Worm (Caenorhabditis elegans): Measurements from ENCODE around the gene F13E9.11.

Gene F13E9.11

DNA sequence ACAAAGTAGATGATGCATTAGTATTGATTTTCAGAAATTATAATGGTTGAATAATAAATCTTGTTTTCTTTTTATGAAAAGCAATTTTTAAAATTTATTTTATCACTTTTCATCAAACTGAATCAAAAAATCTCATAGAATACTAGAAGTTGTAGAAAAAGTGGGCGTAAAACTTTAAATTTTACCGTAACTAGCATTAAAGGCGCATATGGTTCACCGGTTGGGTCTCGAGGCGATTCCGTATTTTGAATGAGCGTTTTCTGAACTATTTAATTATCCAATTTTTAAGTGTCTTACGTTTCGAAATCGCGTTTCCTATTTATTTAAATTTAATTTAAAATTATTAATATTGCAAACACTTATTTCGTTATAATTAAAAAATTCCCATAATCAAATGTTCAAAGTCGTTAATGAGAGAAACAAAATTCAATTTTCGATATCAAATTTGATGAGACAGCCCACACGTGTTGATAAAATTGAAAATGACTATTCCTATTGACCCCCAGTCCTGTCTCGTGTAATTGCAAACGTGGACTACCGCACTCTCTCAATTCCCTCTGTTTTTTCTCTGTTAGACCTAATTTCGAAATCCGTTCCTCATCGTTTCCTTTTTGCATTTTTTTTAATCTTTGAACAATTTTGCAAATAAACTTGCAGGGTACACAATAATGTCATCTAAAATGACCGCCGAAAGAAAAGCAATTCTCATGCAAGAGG, 10.5 kb downstream of the F13E9.11 start, which contains the start of the genes T11G6.2 and hars-1:
T11G6.2 (minus strand) TSS at position 197 of the 717 bp plus-strand sequence.
hars-1 (plus strand) TSS at position 658 of the 717 bp plus-strand sequence.
- no peak for TF ChIP-seq ref-2 (tag; optimal IDR thresholded peaks at IDR 0.05)
- TF ChIP-seq F13H6.1 (tag; optimal IDR thresholded peaks at IDR 0.05), result no peak
- TF ChIP-seq fkh-10 (GFP tag; optimal IDR thresholded peaks at IDR 0.05), result no peak
- TF ChIP-seq unc-42 (tag; optimal IDR thresholded peaks at IDR 0.05), result peak; percentile 6
- TF ChIP-seq elt-4 (tag; optimal IDR thresholded peaks at IDR 0.05), result no peak
- TF ChIP-seq ceh-6 (GFP tag; optimal IDR thresholded peaks at IDR 0.05), result no peak

DNA sequence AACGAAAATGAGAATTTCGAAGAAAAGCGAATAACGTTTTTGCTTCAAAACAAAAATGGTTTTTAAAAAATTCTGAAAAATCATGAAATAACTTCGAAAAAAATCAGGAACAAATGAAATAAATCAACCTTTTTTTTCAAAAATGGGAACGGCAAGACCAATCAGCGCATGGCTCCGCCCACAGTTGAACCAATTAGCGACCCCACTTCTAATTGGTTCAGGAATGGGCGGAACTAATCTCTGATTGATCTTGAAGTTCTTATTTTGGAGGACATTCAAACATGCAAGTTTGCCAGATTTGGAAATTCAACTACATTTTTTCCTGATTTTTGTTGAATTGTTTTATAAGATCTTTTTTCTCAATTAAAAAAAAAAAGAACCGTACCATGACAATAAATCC, 13.0 kb downstream of the F13E9.11 start:
- TF ChIP-seq nfya-1 (tag; optimal IDR thresholded peaks at IDR 0.05), result peak; percentile 30
- TF ChIP-seq hlh-13 (GFP tag; optimal IDR thresholded peaks at IDR 0.05), result no peak
- no peak for TF ChIP-seq ceh-45 (GFP tag; IDR thresholded peaks at IDR 0.05)
- TF ChIP-seq dve-1 (tag; optimal IDR thresholded peaks at IDR 0.05), result no peak
- no peak for TF ChIP-seq ceh-31 (tag; optimal IDR thresholded peaks at IDR 0.05)
- TF ChIP-seq tbx-2 (tag; optimal IDR thresholded peaks at IDR 0.05), result no peak
- TF ChIP-seq sox-4 (tag; optimal IDR thresholded peaks at IDR 0.05), result no peak
- TF ChIP-seq ztf-16 (tag; optimal IDR thresholded peaks at IDR 0.05), result no peak
- TF ChIP-seq ets-4 (tag; optimal IDR thresholded peaks at IDR 0.05), result no peak

DNA sequence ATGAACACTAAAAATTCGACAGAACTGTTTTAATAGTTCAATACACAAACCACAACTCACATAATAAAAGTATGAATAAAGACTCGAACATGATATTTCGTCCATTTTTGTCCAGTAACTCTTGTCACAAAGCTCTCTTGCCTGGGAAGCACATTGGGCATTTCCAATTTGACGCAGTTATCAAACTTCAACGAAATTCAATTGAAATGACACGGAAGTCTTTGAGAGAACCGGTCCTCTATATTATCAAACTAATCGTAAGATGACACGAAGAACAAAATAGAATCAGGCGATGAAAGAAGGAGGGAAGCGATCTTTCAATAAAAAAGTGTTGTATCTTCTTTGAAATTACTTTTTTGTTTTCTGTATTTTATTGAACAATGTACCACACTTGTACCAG, 13.9 kb downstream of the F13E9.11 start, which contains the start of gene T11G6.3:
T11G6.3 (minus strand) TSS at position 189 of the 400 bp plus-strand sequence.
- no peak for TF ChIP-seq pha-4 (tag; optimal IDR thresholded peaks at IDR 0.05)
- TF ChIP-seq mec-3 (tag; optimal IDR thresholded peaks at IDR 0.05; ENCODE audit: borderline replicate concordance), result no peak
- no peak for TF ChIP-seq ahr-1 (tag; optimal IDR thresholded peaks at IDR 0.05)
- TF ChIP-seq ceh-30 (tag; optimal IDR thresholded peaks at IDR 0.05), result no peak
- TF ChIP-seq fkh-10 (GFP tag; optimal IDR thresholded peaks at IDR 0.05), result no peak
- no peak for TF ChIP-seq nhr-11 (tag; optimal IDR thresholded peaks at IDR 0.05)
- TF ChIP-seq ceh-14 (tag; optimal IDR thresholded peaks at IDR 0.05), result no peak
- TF ChIP-seq dmd-4 (tag; optimal IDR thresholded peaks at IDR 0.05; ENCODE audit: borderline replicate concordance), result no peak
- TF ChIP-seq hlh-15 (tag; optimal IDR thresholded peaks at IDR 0.05), result no peak

DNA sequence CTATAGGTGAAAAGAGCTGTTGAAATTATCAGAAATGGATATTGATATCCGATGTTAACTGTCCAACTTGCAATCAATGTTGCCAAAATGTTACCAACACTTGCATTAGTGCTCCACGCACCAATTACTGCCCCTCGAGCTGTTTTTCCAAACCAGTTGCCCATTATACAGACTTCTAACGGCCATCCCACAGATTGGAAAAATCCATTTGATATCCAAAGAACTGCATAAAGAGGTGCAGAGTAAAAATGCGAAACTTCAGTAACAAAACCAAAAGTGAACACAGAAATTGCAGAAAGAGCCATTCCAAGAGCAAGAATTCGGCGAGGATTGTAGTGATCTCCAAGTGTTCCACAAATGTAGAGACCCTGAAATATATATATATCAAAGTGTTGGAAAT, 14.9 kb downstream of the F13E9.11 start:
- TF ChIP-seq ceh-34 (tag; optimal IDR thresholded peaks at IDR 0.05) (no peak), lin-11 (tag; optimal IDR thresholded peaks at IDR 0.05) (no peak), nhr-232 (tag; optimal IDR thresholded peaks at IDR 0.05) (no peak), unc-55 (GFP tag; optimal IDR thresholded peaks at IDR 0.05) (no peak), ceh-31 (tag; optimal IDR thresholded peaks at IDR 0.05) (no peak), hlh-15 (tag; optimal IDR thresholded peaks at IDR 0.05) (no peak), K02D7.2 (tag; optimal IDR thresholded peaks at IDR 0.05) (no peak), C38D4.7 (GFP tag; optimal IDR thresholded peaks at IDR 0.05) (no peak), T23F11.4 (GFP tag; optimal IDR thresholded peaks at IDR 0.05) (no peak), K09A11.1 (tag; optimal IDR thresholded peaks at IDR 0.05; ENCODE audit: insufficient read depth) (no peak), fkh-6 (tag; optimal IDR thresholded peaks at IDR 0.05) (no peak), madf-2 (tag; optimal IDR thresholded peaks at IDR 0.05) (no peak), ceh-22 (tag; optimal IDR thresholded peaks at IDR 0.05) (no peak), npax-4 (tag; optimal IDR thresholded peaks at IDR 0.05) (no peak), C08G9.2 (tag; optimal IDR thresholded peaks at IDR 0.05) (no peak), unc-42 (tag; optimal IDR thresholded peaks at IDR 0.05) (no peak), pag-3 (tag; optimal IDR thresholded peaks at IDR 0.05; ENCODE audit: borderline replicate concordance) (no peak), pha-2 (tag; optimal IDR thresholded peaks at IDR 0.05) (no peak)

All from whole organism, late embryonic.